Fruit fly (Drosophila melanogaster) whole organism, pupa: ENCODE data around the gene CG42780.

ENCODE experiments used
- CG10348 ChIP-seq: fragments of 200-800 bp; sonication (Bioruptor generic); IDR thresholded peaks from 2 replicates; pipeline ENCODE4 v1.3.6; 2022; ENCODE audit warnings: missing biosample characterization, missing genetic modification characterization
- CG12605 ChIP-seq: fragments of 200-800 bp; sonication (Bioruptor generic); IDR thresholded peaks from 2 replicates; pipeline ENCODE4 v1.3.6; 2022; ENCODE audit warnings: missing biosample characterization, missing genetic modification characterization
- CG13204 ChIP-seq: fragments of 200-800 bp; sonication (Bioruptor generic); optimal IDR thresholded peaks from 2 replicates; lab custom pipeline; 2018; ENCODE audit warnings: missing biosample characterization, mild to moderate bottlenecking, missing genetic modification characterization, moderate library complexity
- CG14655 ChIP-seq: fragments of 200-800 bp; sonication (Bioruptor generic); optimal IDR thresholded peaks from 3 replicates; lab custom pipeline; 2017; ENCODE audit warnings: mild to moderate bottlenecking, missing biosample characterization, missing genetic modification reagents, missing genetic modification characterization
- CG15710 ChIP-seq: fragments of 200-800 bp; sonication (Bioruptor generic); optimal IDR thresholded peaks from 2 replicates; lab custom pipeline; 2018; ENCODE audit warnings: missing biosample characterization, mild to moderate bottlenecking, missing genetic modification characterization, moderate library complexity
- CG17806 ChIP-seq: fragments of 200-800 bp; sonication (Bioruptor generic); optimal IDR thresholded peaks from 2 replicates; lab custom pipeline; 2018; ENCODE audit warnings: missing biosample characterization, mild to moderate bottlenecking, missing genetic modification characterization, moderate library complexity
- CG32121 ChIP-seq: fragments of 200-800 bp; sonication (Bioruptor generic); IDR thresholded peaks from 2 replicates; pipeline ENCODE4 v1.3.6; 2022; ENCODE audit warnings: missing biosample characterization, missing genetic modification characterization
- CG34367 ChIP-seq: fragments of 200-800 bp; sonication (Bioruptor generic); optimal IDR thresholded peaks from 2 replicates; lab custom pipeline; 2018; ENCODE audit warnings: missing biosample characterization, mild to moderate bottlenecking, missing genetic modification characterization
- CG4496 ChIP-seq: fragments of 200-800 bp; sonication (Bioruptor generic); IDR thresholded peaks from 3 replicates; pipeline ENCODE4 v1.3.6; 2022; ENCODE audit warnings: missing biosample characterization, missing genetic modification characterization
- CG8159 ChIP-seq: fragments of 200-800 bp; sonication (Bioruptor generic); optimal IDR thresholded peaks from 3 replicates; lab custom pipeline; 2018; ENCODE audit warnings: missing biosample characterization, mild to moderate bottlenecking, missing genetic modification characterization, moderate library complexity
- CG8301 ChIP-seq: fragments of 200-800 bp; sonication (Bioruptor generic); optimal IDR thresholded peaks from 2 replicates; lab custom pipeline; 2018; ENCODE audit warnings: missing biosample characterization, mild to moderate bottlenecking, missing genetic modification characterization
- CG9948 ChIP-seq: fragments of 200-800 bp; sonication (Bioruptor generic); optimal IDR thresholded peaks from 2 replicates; lab custom pipeline; 2018; ENCODE audit warnings: missing biosample characterization, mild to moderate bottlenecking, missing genetic modification characterization, moderate library complexity
- D1 ChIP-seq: fragments of 200-800 bp; sonication (Bioruptor generic); optimal IDR thresholded peaks from 2 replicates; lab custom pipeline; 2018; ENCODE audit warnings: missing biosample characterization, mild to moderate bottlenecking, missing genetic modification characterization, moderate library complexity
- EcR ChIP-seq: fragments of 200-800 bp; sonication (Bioruptor generic); optimal IDR thresholded peaks from 3 replicates; lab custom pipeline; 2019; ENCODE audit warnings: missing biosample characterization, missing genetic modification characterization, mild to moderate bottlenecking, moderate library complexity, missing genetic modification reagents
- Ets98B ChIP-seq: fragments of 200-800 bp; sonication (Bioruptor generic); IDR thresholded peaks from 2 replicates; pipeline ENCODE4 v1.3.6; 2022; ENCODE audit warnings: missing biosample characterization, missing genetic modification characterization
- Pif1A ChIP-seq: fragments of 200-800 bp; sonication (Bioruptor generic); optimal IDR thresholded peaks from 3 replicates; lab custom pipeline; 2016; ENCODE audit warnings: missing biosample characterization, missing genetic modification characterization
- Pif1B ChIP-seq: fragments of 200-800 bp; sonication (Bioruptor generic); optimal IDR thresholded peaks from 3 replicates; lab custom pipeline; 2016; ENCODE audit warnings: missing biosample characterization, missing genetic modification characterization
- Snoo ChIP-seq: fragments of 200-800 bp; sonication (Bioruptor generic); optimal IDR thresholded peaks from 3 replicates; lab custom pipeline; 2017; ENCODE audit warnings: missing biosample characterization, mild to moderate bottlenecking, missing genetic modification characterization, inconsistent platforms
- fd96Ca ChIP-seq: fragments of 200-800 bp; sonication (Bioruptor generic); IDR thresholded peaks from 3 replicates; pipeline ENCODE4 v1.3.6; 2022; ENCODE audit warnings: missing biosample characterization, missing genetic modification characterization
- gl ChIP-seq: fragments of 200-800 bp; sonication (Bioruptor generic); optimal IDR thresholded peaks from 2 replicates; lab custom pipeline; 2018; ENCODE audit warnings: missing biosample characterization, mild to moderate bottlenecking, missing genetic modification characterization
- rn ChIP-seq: fragments of 200-800 bp; sonication (Bioruptor generic); IDR thresholded peaks from 2 replicates; pipeline ENCODE4 v1.3.6; 2022; ENCODE audit warnings: missing biosample characterization, missing genetic modification characterization

CG42780 gene

DNA sequence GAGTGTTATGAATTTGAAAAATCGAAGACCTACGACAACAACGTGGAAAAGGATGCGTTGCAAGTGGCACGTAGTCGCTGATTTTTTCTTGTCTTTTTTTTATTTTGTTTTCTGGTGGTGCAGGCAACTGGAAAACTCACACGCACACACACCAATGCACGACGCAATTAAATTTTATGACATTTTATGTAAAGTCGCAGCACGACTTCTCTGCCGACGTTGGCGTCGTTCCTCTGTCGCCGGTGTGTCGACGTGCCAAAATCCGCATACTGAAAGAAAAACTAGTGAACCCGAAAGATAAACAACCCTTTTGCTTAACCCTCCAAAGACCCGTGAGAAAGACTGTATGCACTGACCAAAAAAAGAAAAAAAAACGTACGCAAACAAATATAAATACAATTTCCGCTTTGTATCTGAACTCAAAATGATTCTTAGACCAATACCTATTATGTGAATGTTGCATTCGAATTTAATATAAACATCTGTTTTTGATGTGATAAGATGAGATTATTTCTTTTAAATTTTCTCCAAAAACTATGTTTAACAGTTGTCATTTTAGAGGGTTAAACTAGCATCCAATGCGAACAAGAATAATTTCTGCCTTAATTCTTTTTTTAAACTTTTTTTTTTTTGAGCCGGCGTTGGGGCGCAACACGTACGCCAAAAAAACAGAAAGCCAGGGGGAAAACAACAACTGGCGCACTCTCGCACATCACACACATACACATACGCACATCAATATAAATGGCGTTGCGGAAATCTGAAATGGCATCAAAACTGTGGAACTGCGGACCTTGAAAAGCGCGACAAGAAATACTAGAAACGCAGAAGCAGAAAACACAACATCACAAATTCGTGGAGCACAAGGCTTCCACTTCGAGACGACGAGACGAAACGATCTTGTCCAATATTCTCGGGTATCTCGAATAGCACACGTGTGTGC, 2.1 kb upstream of the CG42780 start:
- peak; percentile 76 for TF ChIP-seq Pif1B
- TF ChIP-seq rn (GFP tag; lab: Robert Waterston, UW): peak; percentile 38; the same call in 1 of the 2 replicates
- peak; percentile 77 for TF ChIP-seq Pif1A (GFP tag; lab: Kevin White, UChicago)
- no peak for TF ChIP-seq CG12605 (GFP tag; lab: Robert Waterston, UW)
- peak; percentile 88 for TF ChIP-seq CG8159 (tag; lab: Kevin White, UChicago)
- TF ChIP-seq CG17806 (tag; lab: Kevin White, UChicago): peak; percentile 86
- TF ChIP-seq EcR: peak; percentile 11
- no peak for TF ChIP-seq Ets98B (GFP tag; lab: Robert Waterston, UW)
- TF ChIP-seq CG8301 (tag; lab: Kevin White, UChicago): peak; percentile 67
- peak; percentile 53; the same call in 1 of the 3 replicates for TF ChIP-seq CG4496 (GFP tag; lab: Robert Waterston, UW)
- TF ChIP-seq CG15710 (tag; lab: Kevin White, UChicago): peak; percentile 85
- peak; percentile 44 for TF ChIP-seq gl (tag; lab: Kevin White, UChicago)
- no peak for TF ChIP-seq CG32121 (GFP tag; lab: Robert Waterston, UW)
- 0 out of 3 replicates have a peak, but pooled peaks have one; percentile 20 for TF ChIP-seq fd96Ca (GFP tag; lab: Robert Waterston, UW)
- TF ChIP-seq CG9948: peak; percentile 83
- TF ChIP-seq CG13204: no peak
- no peak for TF ChIP-seq CG10348 (GFP tag; lab: Robert Waterston, UW)
- peak; percentile 85 for TF ChIP-seq CG14655 (GFP tag; lab: Kevin White, UChicago)
- peak; percentile 69 for TF ChIP-seq CG34367 (tag; lab: Kevin White, UChicago)
- peak; percentile 32 for TF ChIP-seq Snoo (tag; lab: Kevin White, UChicago)
- peak; percentile 77 for TF ChIP-seq D1

- TF ChIP-seq rn (GFP tag; lab: Robert Waterston, UW) (no peak), Snoo (tag; lab: Kevin White, UChicago) (no peak)
Measured at dm6 chrX:7333298-7333743, 1.3 kb upstream of the CG42780 start.

DNA sequence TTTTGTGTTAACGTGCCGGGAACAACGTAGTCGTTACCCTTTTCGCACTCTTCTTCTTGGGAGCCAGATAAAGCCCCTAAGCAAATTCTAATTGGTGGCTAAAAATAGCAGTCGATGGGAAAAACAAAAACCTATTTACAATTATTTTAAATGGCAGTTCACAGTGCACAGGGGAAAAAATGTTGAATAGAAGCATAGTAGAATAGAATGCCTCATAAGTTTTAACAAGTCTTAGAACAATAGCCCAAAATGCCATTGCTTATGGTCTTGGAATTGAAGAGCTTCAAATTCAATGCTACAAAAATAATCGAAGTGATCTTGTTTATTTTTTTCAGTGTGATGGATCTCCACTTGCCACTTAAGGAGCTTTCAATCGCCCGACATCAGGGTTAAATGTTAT, 502 bp upstream of the CG42780 start:
- TF ChIP-seq CG14655 (GFP tag; lab: Kevin White, UChicago) (peak; percentile 35), Pif1B (no peak), Pif1A (GFP tag; lab: Kevin White, UChicago) (no peak), CG17806 (tag; lab: Kevin White, UChicago) (peak; percentile 6), CG13204 (no peak), D1 (no peak), CG10348 (GFP tag; lab: Robert Waterston, UW) (no peak), CG9948 (no peak), Ets98B (GFP tag; lab: Robert Waterston, UW) (no peak), gl (tag; lab: Kevin White, UChicago) (no peak), Snoo (tag; lab: Kevin White, UChicago) (no peak), CG4496 (GFP tag; lab: Robert Waterston, UW) (peak; percentile 29; the same call in 1 of the 3 replicates), EcR (no peak), CG15710 (tag; lab: Kevin White, UChicago) (no peak), fd96Ca (GFP tag; lab: Robert Waterston, UW) (no peak), CG8301 (tag; lab: Kevin White, UChicago) (peak; percentile 1), CG12605 (GFP tag; lab: Robert Waterston, UW) (no peak), CG8159 (tag; lab: Kevin White, UChicago) (no peak), rn (GFP tag; lab: Robert Waterston, UW) (no peak), CG32121 (GFP tag; lab: Robert Waterston, UW) (no peak), CG34367 (tag; lab: Kevin White, UChicago) (no peak)

dm6 chrX:7328746-7329145, 3.2 kb downstream of the CG42780 start, which contains the start of gene Acsf3:
Gene Acsf3 (plus strand): TSS chrX:7329046.
- TF ChIP-seq CG14655 (GFP tag; lab: Kevin White, UChicago) (no peak), Ets98B (GFP tag; lab: Robert Waterston, UW) (no peak), CG4496 (GFP tag; lab: Robert Waterston, UW) (no peak), CG10348 (GFP tag; lab: Robert Waterston, UW) (no peak), CG15710 (tag; lab: Kevin White, UChicago) (no peak), CG12605 (GFP tag; lab: Robert Waterston, UW) (no peak), CG8159 (tag; lab: Kevin White, UChicago) (no peak), CG8301 (tag; lab: Kevin White, UChicago) (no peak), Pif1A (GFP tag; lab: Kevin White, UChicago) (no peak), Snoo (tag; lab: Kevin White, UChicago) (no peak), Pif1B (no peak), EcR (no peak), fd96Ca (GFP tag; lab: Robert Waterston, UW) (no peak), D1 (no peak), gl (tag; lab: Kevin White, UChicago) (no peak), CG13204 (no peak), rn (GFP tag; lab: Robert Waterston, UW) (no peak), CG32121 (GFP tag; lab: Robert Waterston, UW) (no peak), CG34367 (tag; lab: Kevin White, UChicago) (no peak), CG9948 (no peak)

DNA sequence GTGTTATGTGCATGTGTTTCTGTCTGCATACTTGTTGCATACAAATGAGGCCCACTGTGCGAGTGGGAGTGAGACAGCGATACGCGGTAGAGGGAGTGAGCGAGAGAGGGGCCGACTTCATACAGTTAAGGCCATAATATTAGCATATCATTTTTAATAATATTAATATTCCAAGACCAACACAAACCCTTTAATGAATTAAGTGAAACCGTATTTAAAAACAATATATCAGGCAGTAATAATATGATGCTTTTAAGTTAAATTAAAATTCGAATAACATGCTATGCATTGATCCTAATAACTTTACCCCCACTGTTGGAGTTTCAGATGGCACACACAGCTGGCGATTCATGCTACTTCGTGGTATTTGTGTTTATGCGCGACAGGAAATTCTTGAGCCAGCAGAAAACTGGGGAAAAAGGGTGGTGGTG, 7.2 kb downstream of the CG42780 start:
- TF ChIP-seq CG13204 (peak; percentile 95), Ets98B (GFP tag; lab: Robert Waterston, UW) (peak; percentile 97), CG14655 (GFP tag; lab: Kevin White, UChicago) (peak; percentile 98), Pif1A (GFP tag; lab: Kevin White, UChicago) (peak; percentile 95), fd96Ca (GFP tag; lab: Robert Waterston, UW) (peak; percentile 89), CG32121 (GFP tag; lab: Robert Waterston, UW) (peak; percentile 98), CG12605 (GFP tag; lab: Robert Waterston, UW) (peak; percentile 98), D1 (peak; percentile 96), rn (GFP tag; lab: Robert Waterston, UW) (peak; percentile 90), CG10348 (GFP tag; lab: Robert Waterston, UW) (peak; percentile 79), CG8301 (tag; lab: Kevin White, UChicago) (peak; percentile 98), CG17806 (tag; lab: Kevin White, UChicago) (peak; percentile 99), Snoo (tag; lab: Kevin White, UChicago) (peak; percentile 96), CG4496 (GFP tag; lab: Robert Waterston, UW) (peak; percentile 98), CG15710 (tag; lab: Kevin White, UChicago) (peak; percentile 98), CG34367 (tag; lab: Kevin White, UChicago) (peak; percentile 98), EcR (peak; percentile 70), CG9948 (peak; percentile 98), CG8159 (tag; lab: Kevin White, UChicago) (peak; percentile 99), gl (tag; lab: Kevin White, UChicago) (peak; percentile 95), Pif1B (peak; percentile 96)
- TF ChIP-seq, all 21 proteins: peak for 21
